Worm (Caenorhabditis elegans) whole organism, mixed stage, embryonic: ENCODE data around the gene srw-123.
"Not testable (repeated sequence)": the region's sequence is repeated elsewhere in the genome, so short reads cannot be mapped to it uniquely, and the experiment has no call there.

Experiments used
- M03D4.4 ChIP-seq: sonication (generic microtip); optimal IDR thresholded peaks from 2 replicates; lab custom pipeline; 2017; ENCODE audit warnings: mild to moderate bottlenecking, missing genetic modification characterization, missing compliant biosample characterization
- bed-3 ChIP-seq: fragments of 200-800 bp; sonication (Bioruptor generic); optimal IDR thresholded peaks from 3 replicates; lab custom pipeline; 2018; ENCODE audit warnings: mild to moderate bottlenecking, missing genetic modification characterization, moderate library complexity, missing compliant biosample characterization
- blmp-1 ChIP-seq: fragments of 150-350 bp; optimal IDR thresholded peaks from 2 replicates; lab custom pipeline; 2014; ENCODE audit warnings: missing biosample characterization, missing genetic modification characterization
- ceh-39 ChIP-seq: fragments of 150-350 bp; optimal IDR thresholded peaks from 2 replicates; lab custom pipeline; 2014; ENCODE audit warnings: missing biosample characterization, missing genetic modification characterization
- ceh-43 ChIP-seq: fragments of 200-800 bp; sonication (Bioruptor generic); optimal IDR thresholded peaks from 2 replicates; lab custom pipeline; 2018; ENCODE audit warnings: mild to moderate bottlenecking, missing genetic modification characterization, moderate library complexity, missing compliant biosample characterization
- ces-1 ChIP-seq: fragments of 150-350 bp; optimal IDR thresholded peaks from 2 replicates; lab custom pipeline; 2014; ENCODE audit warnings: missing biosample characterization, missing genetic modification reagents, missing genetic modification characterization
- cnd-1 ChIP-seq: fragments of 200-800 bp; sonication (Bioruptor generic); optimal IDR thresholded peaks from 2 replicates; lab custom pipeline; 2018; ENCODE audit warnings: mild to moderate bottlenecking, missing genetic modification characterization, missing compliant biosample characterization
- elt-1 ChIP-seq: sonication (generic microtip); optimal IDR thresholded peaks from 2 replicates; lab custom pipeline; 2017; ENCODE audit warnings: missing genetic modification characterization, mild to moderate bottlenecking, missing compliant biosample characterization, antibody characterized with exemption, moderate library complexity, borderline replicate concordance; ENCODE audit not compliant: insufficient read depth
- elt-3 ChIP-seq: fragments of 150-350 bp; optimal IDR thresholded peaks from 2 replicates; lab custom pipeline; 2014; ENCODE audit warnings: missing biosample characterization, missing genetic modification characterization
- flh-1 ChIP-seq: fragments of 200-800 bp; sonication (Bioruptor generic); optimal IDR thresholded peaks from 2 replicates; lab custom pipeline; 2018; ENCODE audit warnings: mild to moderate bottlenecking, missing genetic modification characterization, moderate library complexity, missing compliant biosample characterization
- ham-2 ChIP-seq: fragments of 200-800 bp; sonication (Bioruptor generic); optimal IDR thresholded peaks from 2 replicates; lab custom pipeline; 2018; ENCODE audit warnings: mild to moderate bottlenecking, missing genetic modification characterization, missing compliant biosample characterization
- lin-13 ChIP-seq: fragments of 150-350 bp; optimal IDR thresholded peaks from 2 replicates; lab custom pipeline; 2014; ENCODE audit warnings: missing biosample characterization, missing genetic modification characterization
- lin-32 ChIP-seq: fragments of 200-800 bp; sonication (Bioruptor generic); optimal IDR thresholded peaks from 2 replicates; lab custom pipeline; 2018; ENCODE audit warnings: mild to moderate bottlenecking, missing genetic modification characterization, missing compliant biosample characterization
- mab-5 ChIP-seq: fragments of 150-350 bp; optimal IDR thresholded peaks from 2 replicates; lab custom pipeline; 2014; ENCODE audit warnings: missing biosample characterization, missing genetic modification characterization
- mep-1 ChIP-seq: fragments of 150-350 bp; optimal IDR thresholded peaks from 2 replicates; lab custom pipeline; 2017; ENCODE audit warnings: missing biosample characterization, missing genetic modification reagents, missing genetic modification characterization, inconsistent platforms
- mls-2 ChIP-seq: sonication (generic microtip); optimal IDR thresholded peaks from 2 replicates; lab custom pipeline; 2016; ENCODE audit warnings: mild to moderate bottlenecking, missing genetic modification characterization, moderate library complexity, missing compliant biosample characterization
- nhr-12 ChIP-seq: fragments of 150-350 bp; optimal IDR thresholded peaks from 2 replicates; lab custom pipeline; 2014; ENCODE audit warnings: missing biosample characterization, missing genetic modification characterization
- nhr-2 ChIP-seq: fragments of 150-350 bp; optimal IDR thresholded peaks from 2 replicates; lab custom pipeline; 2014; ENCODE audit warnings: missing biosample characterization, missing genetic modification characterization
- nhr-28 ChIP-seq: fragments of 150-350 bp; optimal IDR thresholded peaks from 2 replicates; lab custom pipeline; 2014; ENCODE audit warnings: missing biosample characterization, missing genetic modification characterization
- pha-4 ChIP-seq: fragments of 150-350 bp; optimal IDR thresholded peaks from 2 replicates; lab custom pipeline; 2018; ENCODE audit warnings: missing biosample characterization, missing genetic modification reagents, missing genetic modification characterization
- sem-2 ChIP-seq: fragments of 200-800 bp; sonication (Bioruptor generic); optimal IDR thresholded peaks from 2 replicates; lab custom pipeline; 2018; ENCODE audit warnings: mild to moderate bottlenecking, missing genetic modification characterization, missing compliant biosample characterization
- snpc-4 ChIP-seq: fragments of 150-350 bp; optimal IDR thresholded peaks from 2 replicates; lab custom pipeline; 2014; ENCODE audit warnings: missing biosample characterization, missing genetic modification characterization
- sptf-1 ChIP-seq: sonication (generic microtip); optimal IDR thresholded peaks from 2 replicates; lab custom pipeline; 2017; ENCODE audit warnings: mild to moderate bottlenecking, missing genetic modification characterization, moderate library complexity, missing compliant biosample characterization
- tbx-8 ChIP-seq: fragments of 200-800 bp; sonication (Bioruptor generic); optimal IDR thresholded peaks from 2 replicates; lab custom pipeline; 2018; ENCODE audit warnings: mild to moderate bottlenecking, missing genetic modification characterization, moderate library complexity, missing compliant biosample characterization
- unc-120 ChIP-seq: sonication (generic microtip); optimal IDR thresholded peaks from 2 replicates; lab custom pipeline; 2017; ENCODE audit warnings: missing genetic modification characterization, missing compliant biosample characterization; ENCODE audit not compliant: poor library complexity, severe bottlenecking
- unc-39 ChIP-seq: fragments of 150-350 bp; optimal IDR thresholded peaks from 2 replicates; lab custom pipeline; 2014; ENCODE audit warnings: missing biosample characterization, missing genetic modification characterization
- unc-62 ChIP-seq: fragments of 150-350 bp; optimal IDR thresholded peaks from 2 replicates; lab custom pipeline; 2014; ENCODE audit warnings: missing biosample characterization, missing genetic modification reagents, missing genetic modification characterization
- zip-8 ChIP-seq: fragments of 150-350 bp; optimal IDR thresholded peaks from 2 replicates; lab custom pipeline; 2014; ENCODE audit warnings: missing biosample characterization, missing genetic modification characterization
- ztf-11 ChIP-seq: fragments of 150-350 bp; optimal IDR thresholded peaks from 2 replicates; lab custom pipeline; 2014; ENCODE audit warnings: missing biosample characterization, missing genetic modification characterization

The srw-123 gene

ce11 chrV:2964786-2965185 lies 10.4 kb downstream of the srw-123 start, which contains the start of gene srh-88:
srh-88 (minus strand) TSS chrV:2964886.
- TF ChIP-seq elt-1 (tag; lab: Kevin White, UChicago) = no peak
- TF ChIP-seq nhr-12 (tag; lab: Kevin White, UChicago) = no peak
- TF ChIP-seq, all 35 proteins: peak for 0

- no peak for TF ChIP-seq ceh-43
- no peak for TF ChIP-seq flh-1
Measured at ce11 chrV:2962960-2963359, 12.2 kb downstream of the srw-123 start, which contains the start of gene srw-138. srw-138 (minus strand) TSS chrV:2963060.

- TF ChIP-seq nhr-2 (tag; lab: Kevin White, UChicago) = no peak
- no peak for TF ChIP-seq mep-1 (tag; lab: Kevin White, UChicago)
- TF ChIP-seq tbx-8 (GFP tag; lab: Kevin White, UChicago) = no peak
- TF ChIP-seq ces-1 (GFP tag; lab: Kevin White, UChicago) = no peak
- no peak for TF ChIP-seq nhr-12 (tag; lab: Kevin White, UChicago)
- no peak for TF ChIP-seq M03D4.4 (tag; lab: Kevin White, UChicago)
- no peak for TF ChIP-seq ham-2 (GFP tag; lab: Kevin White, UChicago)
- no peak for TF ChIP-seq elt-3 (tag; lab: Kevin White, UChicago)
- TF ChIP-seq unc-39 (tag; lab: Kevin White, UChicago) = no peak
- TF ChIP-seq ceh-39 (tag; lab: Kevin White, UChicago) = no peak
- no peak for TF ChIP-seq flh-1
- no peak for TF ChIP-seq sem-2 (GFP tag; lab: Kevin White, UChicago)
- TF ChIP-seq unc-120 (tag; lab: Kevin White, UChicago) = no peak
- no peak for TF ChIP-seq snpc-4 (tag; lab: Kevin White, UChicago)
- no peak for TF ChIP-seq zip-8
- TF ChIP-seq bed-3 = no peak
Measured at ce11 chrV:2960894-2961293, 14.3 kb downstream of the srw-123 start, which contains the start of gene srw-144. srw-144 (minus strand) TSS chrV:2960994.

ce11 chrV:2958202-2958601 lies 17.0 kb downstream of the srw-123 start, which contains the start of gene srw-142:
srw-142 (minus strand) TSS chrV:2958302.
- TF ChIP-seq unc-120 (tag; lab: Kevin White, UChicago) (no peak), lin-13 (no peak), ham-2 (GFP tag; lab: Kevin White, UChicago) (no peak), mep-1 (tag; lab: Kevin White, UChicago) (no peak), zip-8 (no peak), M03D4.4 (tag; lab: Kevin White, UChicago) (no peak), unc-39 (tag; lab: Kevin White, UChicago) (no peak), pha-4 (tag; lab: Kevin White, UChicago) (no peak), sptf-1 (tag; lab: Kevin White, UChicago) (no peak), flh-1 (no peak), nhr-28 (tag; lab: Kevin White, UChicago) (no peak), mls-2 (tag; lab: Kevin White, UChicago) (no peak), unc-62 (GFP tag; lab: Kevin White, UChicago) (no peak)

- not testable (repeated sequence) for TF ChIP-seq ces-1 (GFP tag; lab: Kevin White, UChicago); pha-4 (tag; lab: Kevin White, UChicago); ztf-11
- TF ChIP-seq, all 35 proteins: peak for 0; not testable (repeated sequence) for 35
Measured at ce11 chrV:2955342-2955741, 19.8 kb downstream of the srw-123 start, which contains the start of gene srh-248. srh-248 (minus strand) TSS chrV:2955442.

ce11 chrV:2952102-2952501 lies 23.1 kb downstream of the srw-123 start, which contains the start of gene srw-122:
srw-122 (minus strand) TSS chrV:2952202.
- not testable (repeated sequence) for TF ChIP-seq nhr-28 (tag; lab: Kevin White, UChicago); lin-32 (GFP tag; lab: Kevin White, UChicago); mep-1 (tag; lab: Kevin White, UChicago)

- TF ChIP-seq elt-1 (tag; lab: Kevin White, UChicago) = no peak
- no peak for TF ChIP-seq flh-1
- TF ChIP-seq mab-5 (tag; lab: Kevin White, UChicago) = no peak
- no peak for TF ChIP-seq cnd-1
- TF ChIP-seq pha-4 (tag; lab: Kevin White, UChicago) = no peak
- TF ChIP-seq sem-2 (GFP tag; lab: Kevin White, UChicago) = no peak
- TF ChIP-seq snpc-4 (tag; lab: Kevin White, UChicago) = no peak
- no peak for TF ChIP-seq elt-3 (tag; lab: Kevin White, UChicago)
- TF ChIP-seq lin-32 (GFP tag; lab: Kevin White, UChicago) = no peak
- TF ChIP-seq M03D4.4 (tag; lab: Kevin White, UChicago) = no peak
- no peak for TF ChIP-seq blmp-1 (tag; lab: Kevin White, UChicago)
Measured at ce11 chrV:2945602-2946001, 29.6 kb downstream of the srw-123 start, which contains the start of gene srh-87. srh-87 (minus strand) TSS chrV:2945702.
